Fruit fly (Drosophila melanogaster): Measurements from ENCODE around the gene Rab9D.

dm6 chrX:10618491-10618890 lies 29.6 kb downstream of the Rab9D start:
- no peak for TF ChIP-seq jim (GFP tag; optimal IDR thresholded peaks at IDR 0.05)
- no peak for TF ChIP-seq Abd-B (GFP tag; optimal IDR thresholded peaks at IDR 0.05)
- no peak for TF ChIP-seq psq (GFP tag; optimal IDR thresholded peaks at IDR 0.05)

Data from whole organism, wandering third instar larva.